Worm (Caenorhabditis elegans): Measurements from ENCODE around the gene C28A5.2.
A peak's percentile ranks its signal among the peaks of the same experiment; 100 is the strongest.

ce11 chrIII:4482986-4483385 lies 43.6 kb upstream of the C28A5.2 start:
- TF ChIP-seq nhr-28 (tag; optimal IDR thresholded peaks at IDR 0.05), result no peak
- no peak for TF ChIP-seq ceh-88 (GFP tag; IDR thresholded peaks at IDR 0.05)
- peak; percentile 57 for TF ChIP-seq unc-86 (tag; optimal IDR thresholded peaks at IDR 0.05)
- TF ChIP-seq snpc-4 (tag; optimal IDR thresholded peaks at IDR 0.05), result no peak

Data from whole organism, L1 larva.